Fruit fly (Drosophila melanogaster) whole organism, adult: ENCODE results near the gene eIF3a.
A peak's percentile ranks its signal among the peaks of the same experiment; 100 is the strongest.

Source experiments
- CG12768 ChIP-seq: fragments of 200-800 bp; sonication (Bioruptor generic); optimal IDR thresholded peaks from 2 replicates; lab custom pipeline; 2017; ENCODE audit warnings: missing biosample characterization, missing genetic modification characterization, mild to moderate bottlenecking, moderate library complexity, missing genetic modification reagents
- CG7045 ChIP-seq: fragments of 200-800 bp; sonication (Bioruptor generic); optimal IDR thresholded peaks from 2 replicates; lab custom pipeline; 2017; ENCODE audit warnings: missing biosample characterization, mild to moderate bottlenecking, missing genetic modification characterization

DNA sequence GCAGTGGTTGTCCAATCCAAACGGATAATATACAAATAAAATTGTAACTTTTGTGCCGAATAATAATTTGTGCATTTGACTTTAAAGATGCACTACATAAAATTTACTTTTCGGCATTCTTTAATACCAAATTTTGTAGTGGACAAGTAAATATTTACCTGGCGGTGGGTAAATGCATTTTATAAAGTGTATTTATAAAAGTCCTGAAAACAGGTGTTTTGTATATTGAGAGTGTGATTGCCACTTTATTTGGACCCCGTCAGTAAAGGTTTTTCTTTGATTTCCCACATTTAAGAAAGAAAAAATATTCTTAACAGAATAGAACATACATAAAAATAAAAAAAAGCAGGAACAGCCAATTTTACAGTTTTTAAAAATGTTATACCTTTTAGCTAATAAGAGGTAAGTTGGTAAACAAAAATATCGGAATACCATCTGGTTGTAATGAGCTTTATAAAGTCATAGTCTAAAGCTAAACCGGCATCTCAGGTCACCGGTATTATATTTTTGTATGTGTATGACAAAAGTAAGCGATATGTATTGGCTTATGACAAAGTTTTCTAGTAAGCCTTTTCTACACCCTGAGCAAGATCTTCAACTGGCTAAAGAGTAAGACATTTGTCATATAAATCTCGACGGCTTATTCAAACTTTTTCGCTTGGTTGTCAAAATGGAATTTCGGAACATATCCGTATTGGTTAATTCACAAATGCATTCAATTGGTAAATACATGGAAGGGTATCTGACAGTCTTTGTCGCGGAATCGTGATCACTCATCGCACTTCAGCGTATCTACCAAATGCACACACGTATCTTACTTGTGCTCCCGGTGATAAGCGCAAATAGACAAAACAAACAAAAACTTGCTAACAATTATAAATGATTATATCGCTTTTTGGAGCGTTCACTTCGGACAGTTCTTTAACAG is 38.8 kb downstream of the eIF3a start:
- TF ChIP-seq CG7045 (GFP tag; lab: Kevin White, UChicago) = peak; percentile 82
- peak; percentile 90 for TF ChIP-seq CG12768 (GFP tag; lab: Kevin White, UChicago)
